Worm (Caenorhabditis elegans) whole organism, midembryonic: ENCODE measurements around the gene srw-62.

Source experiments
- T22C8.4 ChIP-seq: fragments of 200-800 bp; sonication (Bioruptor generic); IDR thresholded peaks from 2 replicates; pipeline ENCODE4 v1.3.6; 2022; ENCODE audit warnings: missing genetic modification characterization, missing compliant biosample characterization
- flt-1 ChIP-seq: fragments of 200-800 bp; sonication (Bioruptor generic); IDR thresholded peaks from 2 replicates; pipeline ENCODE4 v1.3.6; 2022; ENCODE audit warnings: missing genetic modification characterization, missing compliant biosample characterization
- klf-2 ChIP-seq: fragments of 200-800 bp; sonication (Bioruptor generic); conservative IDR thresholded peaks from 2 replicates; pipeline ENCODE4 v1.3.6; 2022; ENCODE audit warnings: missing genetic modification reagents, missing genetic modification characterization, missing compliant biosample characterization
- med-1 ChIP-seq: sonication (generic microtip); optimal IDR thresholded peaks from 2 replicates; lab custom pipeline; 2017; ENCODE audit warnings: missing genetic modification characterization, mild to moderate bottlenecking, missing compliant biosample characterization, antibody characterized with exemption, missing genetic modification reagents; ENCODE audit not compliant: insufficient read depth
- ref-1 ChIP-seq: fragments of 200-800 bp; sonication (Bioruptor generic); conservative IDR thresholded peaks from 2 replicates; pipeline ENCODE4 v1.3.6; 2022; ENCODE audit warnings: missing genetic modification reagents, missing genetic modification characterization, missing compliant biosample characterization
- tab-1 ChIP-seq: fragments of 200-800 bp; sonication (Bioruptor generic); IDR thresholded peaks from 2 replicates; pipeline ENCODE4 v1.3.6; 2022; ENCODE audit warnings: missing genetic modification characterization, missing compliant biosample characterization

DNA sequence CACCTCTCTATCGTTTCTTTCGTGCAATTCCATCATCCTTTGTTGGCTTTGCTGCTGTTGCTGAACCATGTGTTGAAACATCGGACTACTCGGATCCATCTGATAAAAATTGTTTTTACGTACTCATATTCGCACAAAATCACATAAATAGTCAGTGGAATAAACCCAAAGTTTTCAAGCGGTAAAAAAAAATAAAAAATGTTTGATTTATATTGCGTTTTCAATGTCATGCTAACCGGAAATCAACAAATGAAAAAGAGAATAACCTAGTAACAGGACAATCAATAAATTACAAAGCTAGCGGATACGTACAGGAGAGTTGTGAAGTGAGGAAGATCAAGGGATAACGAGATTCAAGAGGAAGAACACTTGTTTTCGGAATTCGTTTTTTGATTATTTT lies 29.7 kb downstream of the srw-62 start, which contains the start of gene mdt-10:
- TF ChIP-seq flt-1 (GFP tag; lab: Robert Waterston, UW) (no peak), tab-1 (GFP tag; lab: Robert Waterston, UW) (no peak), ref-1 (GFP tag; lab: Robert Waterston, UW) (no peak), med-1 (GFP tag; lab: Kevin White, UChicago) (no peak), klf-2 (no peak), T22C8.4 (GFP tag; lab: Robert Waterston, UW) (no peak)
